Fruit fly (Drosophila melanogaster): ENCODE measurements around the gene Apc2.

Gene Apc2

dm6 chr3R:24151924-24152809, 11.6 kb upstream of the Apc2 start, which contains the start of the genes p38a and CG6178 (continued):
- TF ChIP-seq CG12744 (GFP tag; optimal IDR thresholded peaks at IDR 0.05) (no peak), CG10321 (GFP tag; IDR thresholded peaks at IDR 0.05) (peak; percentile 77; the same call in 1 of the 2 replicates), pzg (GFP tag; optimal IDR thresholded peaks at IDR 0.05) (peak; percentile 52), CG6254 (GFP tag; optimal IDR thresholded peaks at IDR 0.05) (peak; percentile 88), ATbp (GFP tag; optimal IDR thresholded peaks at IDR 0.05) (peak; percentile 93), z (GFP tag; IDR thresholded peaks at IDR 0.05) (peak; percentile 43; the same call in 1 of the 3 replicates), ap (GFP tag; IDR thresholded peaks at IDR 0.05) (peak; percentile 95), twi (tag; optimal IDR thresholded peaks at IDR 0.05) (peak; percentile 95), CG8359 (GFP tag; optimal IDR thresholded peaks at IDR 0.05; ENCODE audit: borderline replicate concordance) (peak; percentile 87), gce (GFP tag; IDR thresholded peaks at IDR 0.05) (peak; percentile 90), CHES-1-like (GFP tag; optimal IDR thresholded peaks at IDR 0.05) (peak; percentile 15), CG7987 (GFP tag; optimal IDR thresholded peaks at IDR 0.05) (peak; percentile 89), lbe (GFP tag; optimal IDR thresholded peaks at IDR 0.05) (peak; percentile 84), Bgb (GFP tag; IDR thresholded peaks at IDR 0.05; ENCODE audit: partially characterized antibody) (peak; percentile 8; the same call in 1 of the 2 replicates), amos (GFP tag; IDR thresholded peaks at IDR 0.05; ENCODE audit: partially characterized antibody) (no peak), CG7839 (tag; optimal IDR thresholded peaks at IDR 0.05) (peak; percentile 99), ac (GFP tag; optimal IDR thresholded peaks at IDR 0.05) (peak; percentile 67), grau (tag; optimal IDR thresholded peaks at IDR 0.05) (peak; percentile 98), CG10431 (GFP tag; optimal IDR thresholded peaks at IDR 0.05) (peak; percentile 83), CG1647 (GFP tag; optimal IDR thresholded peaks at IDR 0.05) (peak; percentile 24), nau (GFP tag; optimal IDR thresholded peaks at IDR 0.05) (no peak), ttk (GFP tag; IDR thresholded peaks at IDR 0.05) (peak; percentile 95), Atf-2 (GFP tag; optimal IDR thresholded peaks at IDR 0.05) (peak; percentile 43), H15 (GFP tag; IDR thresholded peaks at IDR 0.05) (peak; percentile 93), CkIIα-i1 (GFP tag; IDR thresholded peaks at IDR 0.05) (peak; percentile 87; the same call in 1 of the 2 replicates), CG6272 (GFP tag; IDR thresholded peaks at IDR 0.05) (peak; percentile 94), CG12391 (tag; optimal IDR thresholded peaks at IDR 0.05) (peak; percentile 98), Opbp (GFP tag; IDR thresholded peaks at IDR 0.05; ENCODE audit: partially characterized antibody) (no peak), NK7.1 (GFP tag; optimal IDR thresholded peaks at IDR 0.05) (no peak), Pdp1 (GFP tag; optimal IDR thresholded peaks at IDR 0.05) (peak; percentile 43 to 53), Rfx (GFP tag; IDR thresholded peaks at IDR 0.05) (peak; percentile 98), Scr (GFP tag; IDR thresholded peaks at IDR 0.05; ENCODE audit: partially characterized antibody) (0 out of 2 replicates have a peak, but pooled peaks have one; percentile 14), odd (GFP tag; optimal IDR thresholded peaks at IDR 0.05) (peak; percentile 96), cwo (GFP tag; optimal IDR thresholded peaks at IDR 0.05) (peak; percentile 96), p53 (GFP tag; optimal IDR thresholded peaks at IDR 0.05) (no peak), CG17361 (GFP tag; IDR thresholded peaks at IDR 0.05) (peak; percentile 100), her (GFP tag; optimal IDR thresholded peaks at IDR 0.05) (no peak), CG30431 (GFP tag; optimal IDR thresholded peaks at IDR 0.05) (peak; percentile 95), pum (GFP tag; optimal IDR thresholded peaks at IDR 0.05) (peak; percentile 35), chn (GFP tag; optimal IDR thresholded peaks at IDR 0.05) (peak; percentile 46), Sox102F (GFP tag; optimal IDR thresholded peaks at IDR 0.05) (peak; percentile 99), CG9932 (GFP tag; IDR thresholded peaks at IDR 0.05) (peak; percentile 97), CG9817 (tag; optimal IDR thresholded peaks at IDR 0.05) (peak; percentile 98), CG4730 (GFP tag; IDR thresholded peaks at IDR 0.05) (peak; percentile 96), CG1792 (GFP tag; optimal IDR thresholded peaks at IDR 0.05) (no peak), CG11085 (GFP tag; IDR thresholded peaks at IDR 0.05) (peak; percentile 97), Side (GFP tag; optimal IDR thresholded peaks at IDR 0.05) (no peak), usp (GFP tag; optimal IDR thresholded peaks at IDR 0.05) (no peak)

Measured in whole organism, embryonic.